Worm (Caenorhabditis elegans): ENCODE results near the gene pycr-4.
"Not testable (repeated sequence)": the region's sequence is repeated elsewhere in the genome, so short reads cannot be mapped to it uniquely, and the experiment has no call there.

DNA sequence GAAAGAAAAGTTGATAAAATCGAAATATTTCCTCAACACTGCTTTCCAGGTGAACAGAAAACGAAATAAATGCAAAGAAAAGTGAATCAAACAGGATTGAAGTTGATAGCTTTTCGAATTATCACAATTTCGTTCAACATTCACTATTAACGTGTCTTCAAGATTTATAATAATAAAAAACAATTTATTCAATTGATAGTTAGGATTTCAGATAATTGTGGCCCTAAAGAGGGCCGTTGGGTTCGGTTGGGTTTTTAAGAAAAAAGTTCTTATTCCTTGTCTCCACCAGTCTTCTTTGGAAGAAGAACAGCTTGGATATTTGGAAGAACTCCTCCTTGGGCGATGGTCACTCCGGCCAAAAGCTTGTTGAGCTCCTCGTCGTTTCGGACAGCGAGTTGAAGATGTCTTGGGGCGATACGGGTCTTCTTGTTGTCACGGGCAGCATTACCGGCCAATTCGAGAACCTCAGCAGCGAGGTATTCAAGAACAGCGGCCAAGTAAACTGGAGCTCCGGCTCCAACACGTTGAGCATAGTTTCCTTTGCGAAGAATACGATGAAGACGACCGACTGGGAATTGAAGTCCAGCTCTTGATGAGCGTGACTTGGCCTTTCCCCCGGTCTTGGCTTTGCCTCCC, 8.6 kb upstream of the pycr-4 start:
- TF ChIP-seq flt-1 (GFP tag; IDR thresholded peaks at IDR 0.05): peak; percentile 39; the same call in 1 of the 2 replicates
- TF ChIP-seq ceh-36, ets-7, B0310.2, hnd-1 (tag; optimal IDR thresholded peaks at IDR 0.05): not testable (repeated sequence)
- TF ChIP-seq ama-1 (optimal IDR thresholded peaks at IDR 0.05): peak; percentile 69

Data from whole organism, early embryonic.